In the genomic region with DNA sequence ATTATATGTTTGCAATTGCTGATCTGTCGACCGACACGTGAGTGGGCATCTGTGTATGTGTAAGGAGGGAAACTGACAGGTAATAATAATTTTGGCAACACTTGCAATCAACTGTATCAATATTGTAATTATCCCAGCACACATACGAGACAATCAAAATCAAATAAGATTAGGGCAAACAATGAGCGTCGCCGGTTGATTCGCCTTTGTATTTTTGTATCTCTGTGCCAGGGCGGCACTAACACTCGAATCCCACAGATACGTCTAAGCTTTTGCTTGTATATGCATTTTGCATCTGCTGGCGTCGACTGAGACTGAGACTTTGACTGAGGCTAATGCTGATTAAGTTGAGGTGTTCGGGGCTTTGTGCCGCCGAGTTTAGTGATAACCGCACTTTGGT, we compare ENCODE assay signal across 4 fruit fly cellular contexts.
TF ChIP-seq lines count a peak whose summit lies in the region.

A gene (plus strand): TSS at position 380 of the 400 bp plus-strand sequence.

- TF ChIP-seq CTCF in whole organism, embryonic (GFP tag; optimal IDR thresholded peaks at IDR 0.05; lab: Kevin White, UChicago), result no peak

TF ChIP-seq in whole organism, adult, 20 proteins besides CTCF, POLR2A, EP300 and RAD21:
- TF ChIP-seq CG12768 (GFP tag; optimal IDR thresholded peaks at IDR 0.05; lab: Kevin White, UChicago) (peak; percentile 60), CG7101 (tag; optimal IDR thresholded peaks at IDR 0.05; lab: Kevin White, UChicago) (peak; percentile 26), toe (GFP tag; optimal IDR thresholded peaks at IDR 0.05; lab: Kevin White, UChicago) (no peak), Mnt (GFP tag; optimal IDR thresholded peaks at IDR 0.05; lab: Kevin White, UChicago) (peak; percentile 43), cic (GFP tag; optimal IDR thresholded peaks at IDR 0.05; lab: Kevin White, UChicago) (peak; percentile 68), Crg-1 (GFP tag; optimal IDR thresholded peaks at IDR 0.05; lab: Kevin White, UChicago) (no peak), pad (GFP tag; optimal IDR thresholded peaks at IDR 0.05; lab: Kevin White, UChicago) (peak; percentile 33), CG14711 (tag; optimal IDR thresholded peaks at IDR 0.05; lab: Kevin White, UChicago) (no peak), CG11617 (GFP tag; optimal IDR thresholded peaks at IDR 0.05; lab: Kevin White, UChicago) (peak; percentile 38), kay (GFP tag; lab: Kevin White, UChicago; ENCODE audit: borderline replicate concordance) (peak; percentile 86), CG7045 (GFP tag; optimal IDR thresholded peaks at IDR 0.05; lab: Kevin White, UChicago) (peak; percentile 15)

TF ChIP-seq in whole organism, embryonic, 481 proteins besides CTCF, POLR2A, EP300 and RAD21 (continues in another document):
- no peak for TF ChIP-seq toy (GFP tag; IDR thresholded peaks at IDR 0.05; lab: Robert Waterston, UW)
- no peak for TF ChIP-seq CG13287 (GFP tag; IDR thresholded peaks at IDR 0.05; lab: Robert Waterston, UW; ENCODE audit: partially characterized antibody)
- no peak for TF ChIP-seq eyg (GFP tag; optimal IDR thresholded peaks at IDR 0.05; lab: Kevin White, UChicago)
- no peak for TF ChIP-seq run (tag; optimal IDR thresholded peaks at IDR 0.05; lab: Kevin White, UChicago)
- no peak for TF ChIP-seq CG4820 (GFP tag; optimal IDR thresholded peaks at IDR 0.05; lab: Kevin White, UChicago)
- no peak for TF ChIP-seq CG7786 (GFP tag; optimal IDR thresholded peaks at IDR 0.05; lab: Kevin White, UChicago)
- TF ChIP-seq ttk (GFP tag; IDR thresholded peaks at IDR 0.05; lab: Robert Waterston, UW), result no peak
- TF ChIP-seq CG3281 (GFP tag; optimal IDR thresholded peaks at IDR 0.05; lab: Kevin White, UChicago), result peak; percentile 31
- peak; percentile 51 for TF ChIP-seq lab (GFP tag; optimal IDR thresholded peaks at IDR 0.05; lab: Kevin White, UChicago)
- no peak for TF ChIP-seq tgo (GFP tag; IDR thresholded peaks at IDR 0.05; lab: Robert Waterston, UW)
- TF ChIP-seq CG9876 (GFP tag; optimal IDR thresholded peaks at IDR 0.05; lab: Kevin White, UChicago), result no peak
- no peak for TF ChIP-seq aop (GFP tag; IDR thresholded peaks at IDR 0.05; lab: Robert Waterston, UW)
- no peak for TF ChIP-seq lbe (GFP tag; optimal IDR thresholded peaks at IDR 0.05; lab: Kevin White, UChicago)
- TF ChIP-seq CG9727 (GFP tag; optimal IDR thresholded peaks at IDR 0.05; lab: Kevin White, UChicago), result no peak
- TF ChIP-seq ash1 (GFP tag; optimal IDR thresholded peaks at IDR 0.05; lab: Kevin White, UChicago), result no peak
- no peak for TF ChIP-seq CG9437 (GFP tag; optimal IDR thresholded peaks at IDR 0.05; lab: Kevin White, UChicago)
- TF ChIP-seq dimm (GFP tag; IDR thresholded peaks at IDR 0.05; lab: Robert Waterston, UW), result no peak
- TF ChIP-seq croc (GFP tag; conservative IDR thresholded peaks at IDR 0.05; lab: Robert Waterston, UW), result no peak
- TF ChIP-seq CG2202 (tag; optimal IDR thresholded peaks at IDR 0.05; lab: Kevin White, UChicago), result no peak
- no peak for TF ChIP-seq Awh (GFP tag; IDR thresholded peaks at IDR 0.05; lab: Robert Waterston, UW)
- no peak for TF ChIP-seq Nf-YB (GFP tag; optimal IDR thresholded peaks at IDR 0.05; lab: Kevin White, UChicago)
- TF ChIP-seq sug (tag; optimal IDR thresholded peaks at IDR 0.05; lab: Kevin White, UChicago), result no peak
- TF ChIP-seq Adf1 (GFP tag; IDR thresholded peaks at IDR 0.05; lab: Robert Waterston, UW), result peak; percentile 15; the same call in 1 of the 2 replicates
- no peak for TF ChIP-seq CG12391 (tag; optimal IDR thresholded peaks at IDR 0.05; lab: Kevin White, UChicago)
- TF ChIP-seq CG7357 (GFP tag; IDR thresholded peaks at IDR 0.05; lab: Robert Waterston, UW), result no peak
- TF ChIP-seq Dll (GFP tag; IDR thresholded peaks at IDR 0.05; lab: Robert Waterston, UW; ENCODE audit: partially characterized antibody), result no peak
- no peak for TF ChIP-seq chif (GFP tag; optimal IDR thresholded peaks at IDR 0.05; lab: Kevin White, UChicago)

TF ChIP-seq in whole organism, prepupa, 60 proteins besides CTCF, POLR2A, EP300 and RAD21:
- no peak for TF ChIP-seq fd85E (GFP tag; optimal IDR thresholded peaks at IDR 0.05; lab: Kevin White, UChicago)
- TF ChIP-seq Eip75B (GFP tag; optimal IDR thresholded peaks at IDR 0.05; lab: Kevin White, UChicago), result no peak
- TF ChIP-seq fkh (GFP tag; optimal IDR thresholded peaks at IDR 0.05; lab: Kevin White, UChicago), result peak; percentile 53
- TF ChIP-seq dac (GFP tag; optimal IDR thresholded peaks at IDR 0.05; lab: Kevin White, UChicago), result no peak
- peak; percentile 89 for TF ChIP-seq vri (GFP tag; optimal IDR thresholded peaks at IDR 0.05; lab: Kevin White, UChicago)

TF ChIP-seq in whole organism, wandering third instar larva, 38 proteins besides CTCF, POLR2A, EP300 and RAD21:
- peak in 1 of 2 experiments; percentile 8 for TF ChIP-seq foxo (GFP tag; optimal IDR thresholded peaks at IDR 0.05; lab: Kevin White, UChicago)
- peak; percentile 14 for TF ChIP-seq Sp1 (GFP tag; optimal IDR thresholded peaks at IDR 0.05; lab: Kevin White, UChicago)
- no peak for TF ChIP-seq Rel (GFP tag; optimal IDR thresholded peaks at IDR 0.05; lab: Kevin White, UChicago)
- peak; percentile 19 for TF ChIP-seq Rel (tag; optimal IDR thresholded peaks at IDR 0.05; lab: Kevin White, UChicago)
- TF ChIP-seq br (GFP tag; optimal IDR thresholded peaks at IDR 0.05; lab: Kevin White, UChicago), result peak; percentile 41
- peak; percentile 6 for TF ChIP-seq Hr83 (GFP tag; optimal IDR thresholded peaks at IDR 0.05; lab: Kevin White, UChicago; ENCODE audit: poor library complexity, severe bottlenecking)
- peak; percentile 52 for TF ChIP-seq OdsH (GFP tag; optimal IDR thresholded peaks at IDR 0.05; lab: Kevin White, UChicago)
- no peak for TF ChIP-seq jim (GFP tag; optimal IDR thresholded peaks at IDR 0.05; lab: Kevin White, UChicago)
- TF ChIP-seq HLH106 (tag; optimal IDR thresholded peaks at IDR 0.05; lab: Kevin White, UChicago), result no peak
- TF ChIP-seq ey (GFP tag; optimal IDR thresholded peaks at IDR 0.05; lab: Kevin White, UChicago), result no peak
- TF ChIP-seq h (GFP tag; optimal IDR thresholded peaks at IDR 0.05; lab: Kevin White, UChicago), result peak; percentile 24
- peak; percentile 10 for TF ChIP-seq Dif (GFP tag; optimal IDR thresholded peaks at IDR 0.05; lab: Kevin White, UChicago; ENCODE audit: partially characterized antibody)
- no peak for TF ChIP-seq brk (GFP tag; optimal IDR thresholded peaks at IDR 0.05; lab: Kevin White, UChicago)
- peak; percentile 11 for TF ChIP-seq psq (GFP tag; optimal IDR thresholded peaks at IDR 0.05; lab: Kevin White, UChicago)
- TF ChIP-seq CG32264 (GFP tag; optimal IDR thresholded peaks at IDR 0.05; lab: Kevin White, UChicago), result peak; percentile 11
- no peak for TF ChIP-seq GATAd (GFP tag; optimal IDR thresholded peaks at IDR 0.05; lab: Kevin White, UChicago)
- no peak for TF ChIP-seq dsf (GFP tag; optimal IDR thresholded peaks at IDR 0.05; lab: Kevin White, UChicago; ENCODE audit: borderline replicate concordance)
- TF ChIP-seq rgr (GFP tag; optimal IDR thresholded peaks at IDR 0.05; lab: Kevin White, UChicago), result peak; percentile 55
- peak; percentile 28 for TF ChIP-seq CrebA (GFP tag; optimal IDR thresholded peaks at IDR 0.05; lab: Kevin White, UChicago; ENCODE audit: borderline replicate concordance)
TF ChIP-seq in whole organism, wandering third instar larva: peak in this region for 12.
